Worm (Caenorhabditis elegans) whole organism, L4/young adult: ENCODE measurements around the gene ZK938.11.

Source experiments
- W03F9.2 ChIP-seq: fragments of 150-350 bp; optimal IDR thresholded peaks from 2 replicates; lab custom pipeline; 2014; ENCODE audit warnings: missing biosample characterization, missing genetic modification characterization
- dao-5 ChIP-seq: sonication (generic microtip); optimal IDR thresholded peaks from 2 replicates; lab custom pipeline; 2016; ENCODE audit warnings: missing genotype, missing genetic modification characterization, moderate library complexity, missing compliant biosample characterization

- TF ChIP-seq dao-5: no peak
- TF ChIP-seq W03F9.2 (tag; lab: Kevin White, UChicago): no peak
Measured at ce11 chrII:9845239-9845638, 5.0 kb upstream of the ZK938.11 start, which contains the start of gene chil-9.
